Worm (Caenorhabditis elegans) whole organism, midembryonic: ENCODE results near the gene B0284.3.

ENCODE experiments used
- T22C8.4 ChIP-seq: fragments of 200-800 bp; sonication (Bioruptor generic); IDR thresholded peaks from 2 replicates; pipeline ENCODE4 v1.3.6; 2022; ENCODE audit warnings: missing genetic modification characterization, missing compliant biosample characterization
- cog-1 ChIP-seq: sonication (generic microtip); optimal IDR thresholded peaks from 2 replicates; lab custom pipeline; 2016; ENCODE audit warnings: missing genetic modification characterization, missing compliant biosample characterization
- flt-1 ChIP-seq: fragments of 200-800 bp; sonication (Bioruptor generic); IDR thresholded peaks from 2 replicates; pipeline ENCODE4 v1.3.6; 2022; ENCODE audit warnings: missing genetic modification characterization, missing compliant biosample characterization
- klf-2 ChIP-seq: fragments of 200-800 bp; sonication (Bioruptor generic); conservative IDR thresholded peaks from 2 replicates; pipeline ENCODE4 v1.3.6; 2022; ENCODE audit warnings: missing genetic modification reagents, missing genetic modification characterization, missing compliant biosample characterization
- med-1 ChIP-seq: sonication (generic microtip); optimal IDR thresholded peaks from 2 replicates; lab custom pipeline; 2017; ENCODE audit warnings: missing genetic modification characterization, mild to moderate bottlenecking, missing compliant biosample characterization, antibody characterized with exemption, missing genetic modification reagents; ENCODE audit not compliant: insufficient read depth
- ref-1 ChIP-seq: fragments of 200-800 bp; sonication (Bioruptor generic); conservative IDR thresholded peaks from 2 replicates; pipeline ENCODE4 v1.3.6; 2022; ENCODE audit warnings: missing genetic modification reagents, missing genetic modification characterization, missing compliant biosample characterization
- tab-1 ChIP-seq: fragments of 200-800 bp; sonication (Bioruptor generic); IDR thresholded peaks from 2 replicates; pipeline ENCODE4 v1.3.6; 2022; ENCODE audit warnings: missing genetic modification characterization, missing compliant biosample characterization
- ztf-23 ChIP-seq: fragments of 200-800 bp; sonication (Bioruptor generic); IDR thresholded peaks from 2 replicates; pipeline ENCODE4 v1.3.6; 2022; ENCODE audit warnings: missing genetic modification reagents, missing genetic modification characterization, missing compliant biosample characterization
- ztf-29 ChIP-seq: fragments of 200-800 bp; sonication (Bioruptor generic); IDR thresholded peaks from 2 replicates; pipeline ENCODE4 v1.3.6; 2022; ENCODE audit warnings: missing genetic modification reagents, missing genetic modification characterization, missing compliant biosample characterization

- no peak for TF ChIP-seq tab-1
- TF ChIP-seq flt-1 (GFP tag; lab: Robert Waterston, UW): no peak
- TF ChIP-seq ref-1 (GFP tag; lab: Robert Waterston, UW): no peak
- no peak for TF ChIP-seq ztf-23 (GFP tag; lab: Robert Waterston, UW)
- TF ChIP-seq med-1 (GFP tag; lab: Kevin White, UChicago): no peak
- no peak for TF ChIP-seq klf-2
- TF ChIP-seq T22C8.4 (GFP tag; lab: Robert Waterston, UW): no peak
- TF ChIP-seq ztf-29 (GFP tag; lab: Robert Waterston, UW): no peak
- TF ChIP-seq cog-1: no peak
Observed at ce11 chrIII:4382118-4382517, 2.5 kb upstream of the B0284.3 start.
